Worm (Caenorhabditis elegans): Measurements from ENCODE around the gene clec-207.

The clec-207 gene

ce11 chrV:2146044-2146443 is 50.2 kb downstream of the clec-207 start, which contains the start of gene str-52:
TSS of gene str-52 (minus strand) at chrV:2146144.
- no peak for TF ChIP-seq mdl-1 (tag; optimal IDR thresholded peaks at IDR 0.05)
- TF ChIP-seq nhr-67 (tag; optimal IDR thresholded peaks at IDR 0.05), result no peak
- no peak for TF ChIP-seq nhr-237 (tag; optimal IDR thresholded peaks at IDR 0.05)
- TF ChIP-seq ztf-11 (tag; optimal IDR thresholded peaks at IDR 0.05), result no peak
- TF ChIP-seq nhr-76 (tag; optimal IDR thresholded peaks at IDR 0.05), result no peak
- no peak for TF ChIP-seq nhr-28 (tag; optimal IDR thresholded peaks at IDR 0.05)
- no peak for TF ChIP-seq ceh-9 (tag; optimal IDR thresholded peaks at IDR 0.05)
- no peak for TF ChIP-seq ceh-82 (tag; optimal IDR thresholded peaks at IDR 0.05)
- no peak for TF ChIP-seq snpc-4 (tag; optimal IDR thresholded peaks at IDR 0.05)
- TF ChIP-seq unc-39 (tag; optimal IDR thresholded peaks at IDR 0.05), result no peak

- no peak for TF ChIP-seq nhr-11 (tag; optimal IDR thresholded peaks at IDR 0.05)
- TF ChIP-seq unc-39 (tag; optimal IDR thresholded peaks at IDR 0.05), result no peak
- no peak for TF ChIP-seq ama-1 (optimal IDR thresholded peaks at IDR 0.05)
- no peak for TF ChIP-seq R02D3.7 (tag; optimal IDR thresholded peaks at IDR 0.05)
- no peak for TF ChIP-seq fos-1 (tag; optimal IDR thresholded peaks at IDR 0.05)
- no peak for TF ChIP-seq nhr-12 (tag; optimal IDR thresholded peaks at IDR 0.05)
- no peak for TF ChIP-seq ceh-28 (tag; optimal IDR thresholded peaks at IDR 0.05)
- no peak for TF ChIP-seq egl-5 (tag; optimal IDR thresholded peaks at IDR 0.05)
- TF ChIP-seq hmg-11 (tag; optimal IDR thresholded peaks at IDR 0.05), result no peak
- TF ChIP-seq skn-1 (tag; optimal IDR thresholded peaks at IDR 0.05), result no peak
- TF ChIP-seq nhr-76 (tag; optimal IDR thresholded peaks at IDR 0.05), result no peak
- no peak for TF ChIP-seq unc-62 (GFP tag; optimal IDR thresholded peaks at IDR 0.05)
- TF ChIP-seq nhr-23 (tag; optimal IDR thresholded peaks at IDR 0.05), result no peak
- TF ChIP-seq jun-1 (tag; optimal IDR thresholded peaks at IDR 0.05), result no peak
- no peak for TF ChIP-seq ztf-4 (tag; optimal IDR thresholded peaks at IDR 0.05)
- no peak for TF ChIP-seq tbx-2 (tag; optimal IDR thresholded peaks at IDR 0.05)
Measured at ce11 chrV:2146795-2147194, 50.9 kb downstream of the clec-207 start, which contains the start of gene srbc-20. TSS of gene srbc-20 (plus strand) at chrV:2147095.
